Worm (Caenorhabditis elegans) whole organism, dauer: ENCODE results near the gene lido-15.

Source experiments
- unc-62 ChIP-seq: sonication (generic microtip); optimal IDR thresholded peaks from 2 replicates; lab custom pipeline; 2017; ENCODE audit warnings: missing biosample characterization, missing genetic modification reagents, missing genetic modification characterization

lido-15 gene

DNA sequence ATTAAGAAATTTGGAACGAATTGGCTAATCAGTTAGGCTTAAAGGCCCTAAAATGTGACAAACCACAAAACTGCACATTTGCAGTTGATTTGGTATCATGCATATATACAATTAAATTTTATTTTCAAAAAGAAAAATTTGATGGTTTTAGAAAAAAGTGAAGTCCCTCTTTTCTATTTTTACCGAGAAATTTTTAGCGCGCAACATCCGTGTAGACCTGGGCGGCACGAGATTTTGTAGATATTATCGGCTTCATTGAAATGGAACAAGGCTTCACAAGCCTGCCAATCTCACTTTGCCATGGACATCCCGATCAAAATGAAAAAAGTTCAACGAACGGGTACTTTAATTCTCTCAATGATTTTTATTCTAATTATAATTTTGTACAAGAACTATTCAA is 33.9 kb downstream of the lido-15 start, which contains the start of gene C17A2.2:
TSS of gene C17A2.2 (plus strand) at position 301 of the 400 bp plus-strand sequence.
- TF ChIP-seq unc-62 (GFP tag; lab: Kevin White, UChicago), result no peak

DNA sequence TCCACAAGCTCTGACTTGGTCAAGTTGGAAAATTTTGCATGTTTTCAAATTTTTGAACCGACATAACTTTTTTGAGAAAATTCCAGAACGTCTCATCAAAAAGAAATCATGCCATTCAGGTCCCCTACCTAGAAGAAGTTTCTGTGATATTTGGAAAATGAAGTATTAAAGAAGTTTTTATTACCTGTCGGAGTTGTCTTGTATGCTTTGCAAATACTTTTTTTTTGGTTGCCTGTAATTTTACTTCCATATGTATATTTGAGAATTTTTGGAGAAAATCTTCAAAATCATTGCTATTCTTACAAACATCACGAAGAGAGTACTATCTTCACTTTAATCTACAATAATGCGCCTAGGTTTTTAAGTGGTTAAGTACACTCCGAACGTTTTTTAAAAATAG is 38.6 kb downstream of the lido-15 start, which contains the start of gene nhr-72:
TSS of gene nhr-72 (minus strand) at position 101 of the 400 bp plus-strand sequence.
- no peak for TF ChIP-seq unc-62 (GFP tag; lab: Kevin White, UChicago)

DNA sequence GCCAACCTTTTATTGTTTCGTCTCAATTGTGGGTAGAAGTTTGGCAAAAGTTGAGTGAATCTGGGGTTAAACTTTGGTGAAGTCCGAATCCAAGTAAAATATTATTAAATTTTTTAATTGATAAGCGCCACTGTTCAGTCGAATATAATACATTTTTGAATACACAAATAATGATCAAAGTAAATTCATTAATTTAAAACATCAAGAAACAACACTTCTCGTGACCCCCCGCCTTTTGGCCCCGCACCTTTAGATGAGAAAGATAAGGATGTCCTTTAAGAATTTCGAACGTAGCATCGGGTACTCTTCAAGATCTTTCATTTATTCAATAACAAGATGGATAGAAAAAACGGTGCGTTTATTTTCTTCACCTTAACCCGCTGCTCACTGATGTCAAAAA is 40.6 kb downstream of the lido-15 start, which contains the start of gene nhr-257:
TSS of gene nhr-257 (plus strand) at position 301 of the 400 bp plus-strand sequence.
- TF ChIP-seq unc-62 (GFP tag; lab: Kevin White, UChicago), result no peak

DNA sequence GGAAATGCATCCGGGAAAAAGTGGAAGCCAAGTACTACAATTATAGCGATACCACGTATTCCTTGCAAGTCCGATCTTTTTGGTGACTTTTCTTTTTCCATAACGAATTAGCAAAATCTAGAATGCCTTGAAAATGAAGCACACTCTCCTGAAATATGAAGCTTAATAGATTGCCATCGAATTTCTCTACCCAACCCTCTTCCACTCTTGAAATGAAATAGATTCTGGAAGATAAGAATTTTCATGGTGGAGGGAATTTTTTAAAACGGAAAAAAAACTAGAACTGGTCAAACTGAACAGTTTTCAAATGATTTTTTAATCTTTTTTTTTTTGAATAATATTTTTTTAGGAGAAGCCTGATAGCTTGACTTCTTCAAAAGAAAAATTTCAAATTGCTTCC is 48.7 kb downstream of the lido-15 start, which contains the start of gene oac-11:
TSS of gene oac-11 (minus strand) at position 101 of the 400 bp plus-strand sequence.
- no peak for TF ChIP-seq unc-62 (GFP tag; lab: Kevin White, UChicago)

DNA sequence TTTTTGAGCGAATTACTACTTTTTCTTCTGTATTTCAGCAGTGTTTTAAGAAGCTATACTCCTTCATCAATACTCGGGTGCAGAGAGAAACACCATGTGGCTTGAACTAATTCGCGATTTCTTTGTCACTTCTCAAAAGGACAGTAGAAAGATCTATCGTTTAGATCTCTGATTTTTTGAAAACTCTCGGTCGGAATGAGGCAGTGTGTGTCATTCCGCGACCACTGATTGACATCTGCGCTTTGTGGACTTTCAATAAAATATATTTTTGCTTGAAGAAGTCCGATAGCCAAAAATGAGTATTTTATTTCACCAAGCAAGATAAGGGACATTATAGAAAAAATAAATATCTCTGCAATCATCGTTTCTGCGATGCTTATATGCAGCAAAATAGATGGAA is 50.0 kb downstream of the lido-15 start:
- TF ChIP-seq unc-62 (GFP tag; lab: Kevin White, UChicago), result no peak
